Worm (Caenorhabditis elegans): Measurements from ENCODE around the gene C01G10.14.
A peak's percentile ranks its signal among the peaks of the same experiment; 100 is the strongest.

The C01G10.14 gene

ce11 chrV:15140247-15140646 is 34.5 kb upstream of the C01G10.14 start, which contains the start of gene K08F9.3:
Gene K08F9.3, plus strand, starts transcription at chrV:15140547.
- TF ChIP-seq ekl-4 (GFP tag; IDR thresholded peaks at IDR 0.05) = no peak
- TF ChIP-seq F57C9.4 (tag; optimal IDR thresholded peaks at IDR 0.05) = no peak
- TF ChIP-seq aptf-3 (GFP tag; IDR thresholded peaks at IDR 0.05) = no peak
- TF ChIP-seq bed-2 (GFP tag; IDR thresholded peaks at IDR 0.05) = no peak
- no peak for TF ChIP-seq nhr-179 (tag; optimal IDR thresholded peaks at IDR 0.05)
- no peak for TF ChIP-seq ccch-3 (GFP tag; optimal IDR thresholded peaks at IDR 0.05)
- TF ChIP-seq pha-4 (tag; optimal IDR thresholded peaks at IDR 0.05) = no peak

DNA sequence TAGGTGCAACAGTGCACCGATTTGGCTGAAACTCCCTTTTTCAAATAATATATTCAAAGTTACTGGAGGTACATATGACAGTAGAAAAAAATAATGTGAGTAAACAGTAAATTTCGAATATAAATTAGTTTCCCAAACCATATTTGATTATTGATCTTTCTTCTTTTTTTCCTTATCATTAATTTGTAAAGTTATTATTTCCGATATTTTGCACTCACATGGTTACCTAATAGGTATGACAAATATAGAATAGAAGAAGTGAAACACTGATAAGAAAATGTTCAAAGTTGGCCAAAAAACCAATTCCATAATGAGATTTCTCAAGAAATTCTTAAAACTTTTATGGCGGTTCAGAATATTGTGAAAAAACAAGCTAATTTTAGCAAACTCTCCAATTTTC is 34.1 kb upstream of the C01G10.14 start:
- TF ChIP-seq bed-2 (GFP tag; IDR thresholded peaks at IDR 0.05) (no peak), mes-4 (tag; optimal IDR thresholded peaks at IDR 0.05) (no peak), nhr-80 (tag; optimal IDR thresholded peaks at IDR 0.05) (peak; percentile 3), ceh-100 (GFP tag; IDR thresholded peaks at IDR 0.05) (no peak), rcor-1 (GFP tag; IDR thresholded peaks at IDR 0.05) (no peak), ets-4 (GFP tag; optimal IDR thresholded peaks at IDR 0.05) (no peak), D2030.7 (GFP tag; IDR thresholded peaks at IDR 0.05) (no peak), gei-17 (GFP tag; optimal IDR thresholded peaks at IDR 0.05) (no peak)

- no peak for TF ChIP-seq Y56A3A.18 (GFP tag; IDR thresholded peaks at IDR 0.05)
- peak; percentile 52 for TF ChIP-seq ceh-27 (GFP tag; optimal IDR thresholded peaks at IDR 0.05)
- no peak for TF ChIP-seq egl-18 (GFP tag; IDR thresholded peaks at IDR 0.05)
- no peak for TF ChIP-seq ztf-3 (GFP tag; optimal IDR thresholded peaks at IDR 0.05)
- no peak for TF ChIP-seq T07F8.4 (tag; optimal IDR thresholded peaks at IDR 0.05)
- TF ChIP-seq unc-130 (GFP tag; optimal IDR thresholded peaks at IDR 0.05) = no peak
- TF ChIP-seq F37B4.10 (GFP tag; IDR thresholded peaks at IDR 0.05) = no peak
- TF ChIP-seq F49E8.2 (tag; optimal IDR thresholded peaks at IDR 0.05; ENCODE audit: insufficient read depth) = peak; percentile 77
- no peak for TF ChIP-seq bed-2 (GFP tag; IDR thresholded peaks at IDR 0.05)
- TF ChIP-seq Y53F4B.3 (GFP tag; IDR thresholded peaks at IDR 0.05) = no peak
- TF ChIP-seq hrde-1 (tag; optimal IDR thresholded peaks at IDR 0.05; ENCODE audit: borderline replicate concordance) = no peak
- TF ChIP-seq F57C9.4 (tag; optimal IDR thresholded peaks at IDR 0.05) = no peak
- peak; percentile 79 for TF ChIP-seq D2030.7 (GFP tag; IDR thresholded peaks at IDR 0.05)
- TF ChIP-seq somi-1 (GFP tag; optimal IDR thresholded peaks at IDR 0.05) = no peak
- TF ChIP-seq F52B5.7 (tag; optimal IDR thresholded peaks at IDR 0.05) = no peak
- TF ChIP-seq B0336.3 (GFP tag; IDR thresholded peaks at IDR 0.05) = no peak
- no peak for TF ChIP-seq let-607 (tag; optimal IDR thresholded peaks at IDR 0.05)
- no peak for TF ChIP-seq ztf-26 (tag; optimal IDR thresholded peaks at IDR 0.05)
- TF ChIP-seq let-526 (GFP tag; IDR thresholded peaks at IDR 0.05) = no peak
- TF ChIP-seq ceh-100 (GFP tag; IDR thresholded peaks at IDR 0.05) = peak; percentile 95
- 0 out of 2 replicates have a peak, but pooled peaks have one; percentile 28 for TF ChIP-seq aptf-2 (GFP tag; conservative IDR thresholded peaks at IDR 0.05)
- peak; percentile 98 for TF ChIP-seq hmg-1.2 (GFP tag; IDR thresholded peaks at IDR 0.05)
- peak; percentile 73 for TF ChIP-seq attf-5 (GFP tag; optimal IDR thresholded peaks at IDR 0.05)
- peak; percentile 61 for TF ChIP-seq efl-1 (GFP tag; optimal IDR thresholded peaks at IDR 0.05)
- TF ChIP-seq attf-3 (GFP tag; conservative IDR thresholded peaks at IDR 0.05) = no peak
- TF ChIP-seq pha-4 (tag; optimal IDR thresholded peaks at IDR 0.05) = no peak
- TF ChIP-seq rec-8 (tag; optimal IDR thresholded peaks at IDR 0.05) = no peak
- no peak for TF ChIP-seq B0035.1 (tag; optimal IDR thresholded peaks at IDR 0.05)
- no peak for TF ChIP-seq fkh-3 (tag; optimal IDR thresholded peaks at IDR 0.05)
- TF ChIP-seq ccch-3 (GFP tag; optimal IDR thresholded peaks at IDR 0.05) = no peak
- TF ChIP-seq pbrm-1 (GFP tag; IDR thresholded peaks at IDR 0.05) = no peak
- peak; percentile 51; the same call in 1 of the 2 replicates for TF ChIP-seq rcor-1 (GFP tag; IDR thresholded peaks at IDR 0.05)
- no peak for TF ChIP-seq sdz-38 (tag; optimal IDR thresholded peaks at IDR 0.05)
- TF ChIP-seq ztf-28 (GFP tag; IDR thresholded peaks at IDR 0.05) = no peak
- TF ChIP-seq K12H6.12 (tag; optimal IDR thresholded peaks at IDR 0.05) = no peak
- TF ChIP-seq hlh-26 (GFP tag; conservative IDR thresholded peaks at IDR 0.05) = no peak
- no peak for TF ChIP-seq Y53G8AR.9 (GFP tag; conservative IDR thresholded peaks at IDR 0.05)
- no peak for TF ChIP-seq B0261.1 (tag; optimal IDR thresholded peaks at IDR 0.05)
Measured at ce11 chrV:15136772-15137171, 31.0 kb upstream of the C01G10.14 start, which contains the start of gene aipl-1. Gene aipl-1, minus strand, starts transcription at chrV:15136801.
